Fruit fly (Drosophila melanogaster): Measurements from ENCODE around the gene pigeon.

The pigeon gene

dm6 chr2L:19219473-19219872 lies 33.6 kb downstream of the pigeon start (continued):
- TF ChIP-seq H15 (GFP tag; IDR thresholded peaks at IDR 0.05) (no peak), Bdp1 (GFP tag; optimal IDR thresholded peaks at IDR 0.05) (no peak), CG14710 (tag; optimal IDR thresholded peaks at IDR 0.05) (peak; percentile 46), sens (GFP tag) (peak; percentile 91), gcm (GFP tag; optimal IDR thresholded peaks at IDR 0.05) (peak; percentile 23), dmrt11E (tag; optimal IDR thresholded peaks at IDR 0.05) (peak; percentile 83), D19A (tag; optimal IDR thresholded peaks at IDR 0.05) (peak; percentile 26), CG30403 (GFP tag; optimal IDR thresholded peaks at IDR 0.05) (peak; percentile 26), Usf (GFP tag; optimal IDR thresholded peaks at IDR 0.05) (peak; percentile 2), D19B (GFP tag; optimal IDR thresholded peaks at IDR 0.05) (peak; percentile 68), otp (GFP tag; IDR thresholded peaks at IDR 0.05) (0 out of 3 replicates have a peak, but pooled peaks have one; percentile 15), CG1602 (GFP tag; optimal IDR thresholded peaks at IDR 0.05) (peak; percentile 16), gem (tag; optimal IDR thresholded peaks at IDR 0.05) (peak; percentile 54), CG31441 (GFP tag; IDR thresholded peaks at IDR 0.05) (0 out of 2 replicates have a peak, but pooled peaks have one; percentile 24), Hr78 (GFP tag; optimal IDR thresholded peaks at IDR 0.05) (no peak), phol (tag; optimal IDR thresholded peaks at IDR 0.05) (peak; percentile 42), CG17829 (tag; optimal IDR thresholded peaks at IDR 0.05) (peak; percentile 54), danr (GFP tag; IDR thresholded peaks at IDR 0.05) (no peak), CG17802 (tag; optimal IDR thresholded peaks at IDR 0.05) (no peak), CG7963 (GFP tag; IDR thresholded peaks at IDR 0.05; ENCODE audit: partially characterized antibody) (0 out of 3 replicates have a peak, but pooled peaks have one; percentile 21), CG10209 (GFP tag; optimal IDR thresholded peaks at IDR 0.05) (peak; percentile 34), zen (tag; optimal IDR thresholded peaks at IDR 0.05) (peak; percentile 4), lilli (GFP tag; optimal IDR thresholded peaks at IDR 0.05) (peak; percentile 1), CG1603 (tag; optimal IDR thresholded peaks at IDR 0.05) (peak; percentile 60), CG7839 (tag; optimal IDR thresholded peaks at IDR 0.05) (peak; percentile 37), Kr (GFP tag; optimal IDR thresholded peaks at IDR 0.05) (peak; percentile 27), hth (optimal IDR thresholded peaks at IDR 0.05) (peak; percentile 80), CG8388 (GFP tag; optimal IDR thresholded peaks at IDR 0.05) (peak; percentile 29), CG8765 (GFP tag; IDR thresholded peaks at IDR 0.05) (peak; percentile 29; the same call in 1 of the 2 replicates), Tbp (GFP tag; optimal IDR thresholded peaks at IDR 0.05) (no peak), grau (tag; optimal IDR thresholded peaks at IDR 0.05) (peak; percentile 20), Xrp1 (GFP tag; IDR thresholded peaks at IDR 0.05) (peak; percentile 55; the same call in 1 of the 2 replicates), CG14860 (GFP tag; IDR thresholded peaks at IDR 0.05; ENCODE audit: partially characterized antibody) (peak; percentile 12; the same call in 1 of the 3 replicates), pfk (GFP tag; optimal IDR thresholded peaks at IDR 0.05) (no peak), CG6791 (GFP tag; IDR thresholded peaks at IDR 0.05; ENCODE audit: partially characterized antibody) (peak; percentile 40; the same call in 1 of the 3 replicates), CG4404 (GFP tag; IDR thresholded peaks at IDR 0.05) (peak; percentile 71), CG3995 (GFP tag; optimal IDR thresholded peaks at IDR 0.05) (no peak), CG2712 (tag; optimal IDR thresholded peaks at IDR 0.05) (peak; percentile 71), org-1 (GFP tag; optimal IDR thresholded peaks at IDR 0.05) (peak; percentile 3), PHDP (tag; optimal IDR thresholded peaks at IDR 0.05) (no peak), row (GFP tag; IDR thresholded peaks at IDR 0.05) (peak; percentile 65), chif (GFP tag; optimal IDR thresholded peaks at IDR 0.05) (peak in 1 of 2 experiments; percentile 61), tin (GFP tag; optimal IDR thresholded peaks at IDR 0.05) (no peak), Chrac-16 (GFP tag; optimal IDR thresholded peaks at IDR 0.05) (peak; percentile 28), crol (GFP tag; IDR thresholded peaks at IDR 0.05) (no peak), pan (optimal IDR thresholded peaks at IDR 0.05) (peak in 1 of 2 experiments; percentile 75), pan (GFP tag; optimal IDR thresholded peaks at IDR 0.05 in 1 of 2, IDR thresholded peaks at IDR 0.05 in 1 of 2) (peak in 1 of 2 experiments; percentile 66), lola (GFP tag; optimal IDR thresholded peaks at IDR 0.05) (peak in 1 of 3 experiments; percentile 60), fd102C (GFP tag; optimal IDR thresholded peaks at IDR 0.05) (peak; percentile 82), esg (GFP tag; conservative IDR thresholded peaks at IDR 0.05) (no peak)
